Fruit fly (Drosophila melanogaster) whole organism, embryonic: ENCODE data around the gene Shal.
A peak's percentile ranks its signal among the peaks of the same experiment; 100 is the strongest.

Source experiments
- B-H1 ChIP-seq: fragments of 200-800 bp; sonication (Bioruptor generic); IDR thresholded peaks from 3 replicates; pipeline ENCODE4 v1.3.6; 2022; ENCODE audit warnings: missing biosample characterization, missing genetic modification characterization
- CG1024 ChIP-seq: fragments of 200-800 bp; sonication (Bioruptor generic); IDR thresholded peaks from 2 replicates; pipeline ENCODE4 v1.3.6; 2022; ENCODE audit warnings: missing biosample characterization, missing genetic modification characterization
- CG10274 ChIP-seq: fragments of 200-800 bp; sonication (Bioruptor generic); optimal IDR thresholded peaks from 3 replicates; lab custom pipeline; 2017; ENCODE audit warnings: missing biosample characterization, mild to moderate bottlenecking, missing genetic modification characterization
- CG12236 ChIP-seq: fragments of 200-800 bp; sonication (Bioruptor generic); optimal IDR thresholded peaks from 2 replicates; lab custom pipeline; 2016; ENCODE audit warnings: missing biosample characterization, missing genetic modification characterization
- CG12659 ChIP-seq: fragments of 200-800 bp; sonication (Bioruptor generic); optimal IDR thresholded peaks from 3 replicates; lab custom pipeline; 2017; ENCODE audit warnings: mild to moderate bottlenecking, missing biosample characterization, missing genetic modification reagents, missing genetic modification characterization
- CG12769 ChIP-seq: fragments of 200-800 bp; sonication (Bioruptor generic); optimal IDR thresholded peaks from 2 replicates; lab custom pipeline; 2019; ENCODE audit warnings: missing biosample characterization, mild to moderate bottlenecking, missing genetic modification characterization, moderate library complexity
- CG13287 ChIP-seq: fragments of 200-800 bp; sonication (Bioruptor generic); IDR thresholded peaks from 2 replicates; pipeline ENCODE4 v1.3.6; 2022; ENCODE audit warnings: missing biosample characterization, missing genetic modification characterization; ENCODE audit not compliant: partially characterized antibody
- CG13894 ChIP-seq: fragments of 200-800 bp; sonication (Bioruptor generic); optimal IDR thresholded peaks from 3 replicates; lab custom pipeline; 2018; ENCODE audit warnings: missing biosample characterization, mild to moderate bottlenecking, missing genetic modification characterization, moderate library complexity
- CG1529 ChIP-seq: fragments of 200-800 bp; sonication (Bioruptor generic); optimal IDR thresholded peaks from 3 replicates; lab custom pipeline; 2018; ENCODE audit warnings: missing biosample characterization, missing genetic modification characterization
- CG16813 ChIP-seq: fragments of 200-800 bp; sonication (Bioruptor generic); IDR thresholded peaks from 3 replicates; pipeline ENCODE4 v1.3.6; 2022; ENCODE audit warnings: missing biosample characterization, missing genetic modification characterization; ENCODE audit not compliant: partially characterized antibody
- CG18011 ChIP-seq: fragments of 200-800 bp; sonication (Bioruptor generic); optimal IDR thresholded peaks from 2 replicates; lab custom pipeline; 2017; ENCODE audit warnings: missing biosample characterization, missing genetic modification characterization, mild to moderate bottlenecking, moderate library complexity, missing genotype
- CG18262 ChIP-seq: fragments of 200-800 bp; optimal IDR thresholded peaks from 3 replicates; lab custom pipeline; 2019; ENCODE audit warnings: missing biosample characterization, mild to moderate bottlenecking, missing genetic modification characterization, moderate library complexity
- CG18619 ChIP-seq: fragments of 200-800 bp; sonication (Bioruptor generic); optimal IDR thresholded peaks from 3 replicates; lab custom pipeline; 2017; ENCODE audit warnings: missing biosample characterization, mild to moderate bottlenecking, missing genetic modification characterization
- CG18764 ChIP-seq: fragments of 200-800 bp; sonication (Bioruptor generic); optimal IDR thresholded peaks from 3 replicates; lab custom pipeline; 2016; ENCODE audit warnings: missing biosample characterization, missing genetic modification characterization
- CG2199 ChIP-seq: fragments of 200-800 bp; sonication (Bioruptor generic); IDR thresholded peaks from 3 replicates; pipeline ENCODE4 v1.3.6; 2022; ENCODE audit warnings: missing biosample characterization, missing genetic modification characterization
- CG30020 ChIP-seq: fragments of 200-800 bp; optimal IDR thresholded peaks from 2 replicates; lab custom pipeline; 2019; ENCODE audit warnings: missing biosample characterization, mild to moderate bottlenecking, missing genetic modification characterization, moderate library complexity
- CG30403 ChIP-seq: fragments of 200-800 bp; sonication (Bioruptor generic); optimal IDR thresholded peaks from 3 replicates; lab custom pipeline; 2016; ENCODE audit warnings: missing biosample characterization, missing genetic modification characterization
- CG3281 ChIP-seq: fragments of 200-800 bp; sonication (Bioruptor generic); optimal IDR thresholded peaks from 3 replicates; lab custom pipeline; 2017; ENCODE audit warnings: missing biosample characterization, mild to moderate bottlenecking, missing genetic modification characterization
- CG34224 ChIP-seq: fragments of 200-800 bp; sonication (Bioruptor generic); IDR thresholded peaks from 3 replicates; pipeline ENCODE4 v1.3.6; 2022; ENCODE audit warnings: missing biosample characterization, missing genetic modification characterization; ENCODE audit not compliant: partially characterized antibody
- CG4820 ChIP-seq: fragments of 200-800 bp; sonication (Bioruptor generic); optimal IDR thresholded peaks from 3 replicates; lab custom pipeline; 2016; ENCODE audit warnings: missing biosample characterization, missing genetic modification characterization
- CG6175 ChIP-seq: fragments of 200-800 bp; sonication (Bioruptor generic); IDR thresholded peaks from 3 replicates; pipeline ENCODE4 v1.3.6; 2022; ENCODE audit warnings: missing biosample characterization, missing genetic modification characterization
- CG6813 ChIP-seq: fragments of 200-800 bp; sonication (Bioruptor generic); optimal IDR thresholded peaks from 2 replicates; lab custom pipeline; 2017; ENCODE audit warnings: missing biosample characterization, missing genetic modification characterization, mild to moderate bottlenecking, moderate library complexity, missing genetic modification reagents
- CG8388 ChIP-seq: fragments of 200-800 bp; sonication (Bioruptor generic); optimal IDR thresholded peaks from 2 replicates; lab custom pipeline; 2019; ENCODE audit warnings: missing biosample characterization, mild to moderate bottlenecking, missing genetic modification characterization, moderate library complexity
- Camta ChIP-seq: fragments of 200-800 bp; sonication (Bioruptor generic); optimal IDR thresholded peaks from 2 replicates; lab custom pipeline; 2016; ENCODE audit warnings: missing biosample characterization, missing genetic modification characterization
- Dad ChIP-seq: fragments of 200-800 bp; sonication (Bioruptor generic); optimal IDR thresholded peaks from 3 replicates; lab custom pipeline; 2016; ENCODE audit warnings: missing biosample characterization, missing genetic modification characterization
- Dbx ChIP-seq: fragments of 200-800 bp; sonication (Bioruptor generic); IDR thresholded peaks from 3 replicates; pipeline ENCODE4 v1.3.6; 2022; ENCODE audit warnings: missing biosample characterization, missing genetic modification characterization
- Deaf1 ChIP-seq: fragments of 200-800 bp; optimal IDR thresholded peaks from 3 replicates; lab custom pipeline; 2019; ENCODE audit warnings: missing biosample characterization, mild to moderate bottlenecking, missing genetic modification characterization, moderate library complexity
- Dek ChIP-seq: fragments of 200-800 bp; sonication (Bioruptor generic); optimal IDR thresholded peaks from 3 replicates; lab custom pipeline; 2019; ENCODE audit warnings: missing biosample characterization, mild to moderate bottlenecking, missing genetic modification characterization, moderate library complexity
- Drgx ChIP-seq: fragments of 200-800 bp; sonication (Bioruptor generic); IDR thresholded peaks from 2 replicates; pipeline ENCODE4 v1.3.6; 2022; ENCODE audit warnings: missing biosample characterization, missing genetic modification characterization
- Elba2 ChIP-seq: fragments of 200-800 bp; sonication (Bioruptor generic); optimal IDR thresholded peaks from 3 replicates; lab custom pipeline; 2016; ENCODE audit warnings: missing biosample characterization, missing genetic modification characterization
- Ets65A ChIP-seq: fragments of 200-800 bp; sonication (Bioruptor generic); peaks from one replicate; lab custom pipeline; 2016; ENCODE audit warnings: missing biosample characterization, missing genetic modification characterization
- Ets97D ChIP-seq: fragments of 200-800 bp; sonication (Bioruptor generic); optimal IDR thresholded peaks from 3 replicates; lab custom pipeline; 2016; ENCODE audit warnings: missing biosample characterization, missing genetic modification characterization
- Lhr ChIP-seq: fragments of 200-800 bp; sonication (Bioruptor generic); optimal IDR thresholded peaks from 3 replicates; lab custom pipeline; 2017; ENCODE audit warnings: mild to moderate bottlenecking, missing biosample characterization, missing genetic modification reagents, missing genetic modification characterization
- Nf-YB ChIP-seq: fragments of 200-800 bp; sonication (Bioruptor generic); optimal IDR thresholded peaks from 3 replicates; lab custom pipeline; 2019; ENCODE audit warnings: missing biosample characterization, mild to moderate bottlenecking, missing genetic modification characterization, moderate library complexity
- Optix ChIP-seq: fragments of 200-800 bp; sonication (Bioruptor generic); IDR thresholded peaks from 3 replicates; pipeline ENCODE4 v1.3.6; 2022; ENCODE audit warnings: missing biosample characterization, missing genetic modification characterization
- Side ChIP-seq: fragments of 200-800 bp; sonication (Bioruptor generic); optimal IDR thresholded peaks from 2 replicates; lab custom pipeline; 2016; ENCODE audit warnings: missing biosample characterization, missing genetic modification characterization
- abd-A ChIP-seq: fragments of 200-800 bp; sonication (Bioruptor generic); optimal IDR thresholded peaks from 3 replicates; lab custom pipeline; 2019; ENCODE audit warnings: missing biosample characterization, mild to moderate bottlenecking, missing genetic modification characterization, moderate library complexity
- al ChIP-seq: fragments of 200-800 bp; sonication (Bioruptor generic); IDR thresholded peaks from 2 replicates; pipeline ENCODE4 v1.3.6; 2022; ENCODE audit warnings: missing biosample characterization, missing genetic modification characterization
- cato ChIP-seq: fragments of 200-800 bp; sonication (Bioruptor generic); optimal IDR thresholded peaks from 2 replicates; lab custom pipeline; 2016; ENCODE audit warnings: missing biosample characterization, missing genetic modification characterization, borderline replicate concordance
- cg ChIP-seq: fragments of 200-800 bp; sonication (Bioruptor generic); optimal IDR thresholded peaks from 3 replicates; lab custom pipeline; 2019; ENCODE audit warnings: missing biosample characterization, mild to moderate bottlenecking, missing genetic modification characterization, moderate library complexity
- chinmo ChIP-seq: fragments of 200-800 bp; sonication (Bioruptor generic); IDR thresholded peaks from 4 replicates; pipeline ENCODE4 v1.3.6; 2022; ENCODE audit warnings: missing biosample characterization, missing genetic modification characterization; ENCODE audit not compliant: partially characterized antibody
- dysf ChIP-seq: fragments of 200-800 bp; sonication (Bioruptor generic); IDR thresholded peaks from 3 replicates; pipeline ENCODE4 v1.3.6; 2022; ENCODE audit warnings: missing biosample characterization, missing genetic modification characterization
- gce ChIP-seq: fragments of 200-800 bp; sonication (Bioruptor generic); IDR thresholded peaks from 3 replicates; pipeline ENCODE4 v1.3.6; 2022; ENCODE audit warnings: missing biosample characterization, missing genetic modification characterization
- inv ChIP-seq: fragments of 200-800 bp; sonication (Bioruptor generic); IDR thresholded peaks from 2 replicates; pipeline ENCODE4 v1.3.6; 2022; ENCODE audit warnings: missing biosample characterization, missing genetic modification characterization; ENCODE audit not compliant: partially characterized antibody
- kah ChIP-seq: fragments of 200-800 bp; sonication (Bioruptor generic); optimal IDR thresholded peaks from 2 replicates; lab custom pipeline; 2018; ENCODE audit warnings: missing biosample characterization, mild to moderate bottlenecking, missing genetic modification characterization
- seq ChIP-seq: fragments of 200-800 bp; sonication (Bioruptor generic); IDR thresholded peaks from 2 replicates; pipeline ENCODE4 v1.3.6; 2022; ENCODE audit warnings: missing biosample characterization, missing genetic modification characterization
- so ChIP-seq: fragments of 200-800 bp; sonication (Bioruptor generic); IDR thresholded peaks from 3 replicates; pipeline ENCODE4 v1.3.6; 2022; ENCODE audit warnings: missing biosample characterization, missing genetic modification characterization
- unpg ChIP-seq: fragments of 200-800 bp; sonication (Bioruptor generic); optimal IDR thresholded peaks from 3 replicates; lab custom pipeline; 2018; ENCODE audit warnings: missing biosample characterization, mild to moderate bottlenecking, missing genetic modification characterization, moderate library complexity
- vvl ChIP-seq: fragments of 200-800 bp; sonication (Bioruptor generic); IDR thresholded peaks from 2 replicates; pipeline ENCODE4 v1.3.6; 2022; ENCODE audit warnings: missing biosample characterization, missing genetic modification characterization
- yki ChIP-seq: fragments of >200 bp; optimal IDR thresholded peaks from 3 replicates; lab custom pipeline; 2018

Gene Shal

dm6 chr3L:19568999-19569398, 15.4 kb downstream of the Shal start (continued):
- TF ChIP-seq CG10274: no peak
- no peak for TF ChIP-seq CG1024 (GFP tag; lab: Robert Waterston, UW)
- TF ChIP-seq abd-A (tag; lab: Kevin White, UChicago): no peak
- TF ChIP-seq inv: no peak
- peak; percentile 68; the same call in 1 of the 3 replicates for TF ChIP-seq CG2199 (GFP tag; lab: Robert Waterston, UW)
- TF ChIP-seq yki (lab: Kevin White, UChicago): no peak

dm6 chr3L:19566127-19566526, 18.2 kb downstream of the Shal start:
- TF ChIP-seq CG18764 (GFP tag; lab: Kevin White, UChicago): no peak
- no peak for TF ChIP-seq CG18262
- TF ChIP-seq CG12659: no peak
- TF ChIP-seq kah (GFP tag; lab: Kevin White, UChicago): no peak
- TF ChIP-seq Side (GFP tag; lab: Kevin White, UChicago): no peak
- peak; percentile 71; the same call in 1 of the 3 replicates for TF ChIP-seq CG2199 (GFP tag; lab: Robert Waterston, UW)
- no peak for TF ChIP-seq CG30020 (tag; lab: Kevin White, UChicago)
- no peak for TF ChIP-seq CG30403 (GFP tag; lab: Kevin White, UChicago)
- TF ChIP-seq Dek: no peak
- no peak for TF ChIP-seq unpg (GFP tag; lab: Kevin White, UChicago)
- no peak for TF ChIP-seq cg
- no peak for TF ChIP-seq CG4820
- peak; percentile 69; the same call in 1 of the 4 replicates for TF ChIP-seq chinmo
- TF ChIP-seq Nf-YB (GFP tag; lab: Kevin White, UChicago): peak; percentile 11
- TF ChIP-seq cato (GFP tag; lab: Kevin White, UChicago): no peak
- no peak for TF ChIP-seq Camta
- TF ChIP-seq Deaf1 (tag; lab: Kevin White, UChicago): peak; percentile 16
- no peak for TF ChIP-seq CG13287 (GFP tag; lab: Robert Waterston, UW)
- peak; percentile 100 for TF ChIP-seq CG13894
- TF ChIP-seq CG1529 (GFP tag; lab: Kevin White, UChicago): no peak
- no peak for TF ChIP-seq Drgx (GFP tag; lab: Robert Waterston, UW)
- TF ChIP-seq CG6175 (GFP tag; lab: Robert Waterston, UW): 0 out of 3 replicates have a peak, but pooled peaks have one; percentile 34
- TF ChIP-seq CG16813 (GFP tag; lab: Robert Waterston, UW): no peak
- no peak for TF ChIP-seq Optix (GFP tag; lab: Robert Waterston, UW)
- no peak for TF ChIP-seq Elba2 (GFP tag; lab: Kevin White, UChicago)
- no peak for TF ChIP-seq CG18011
- TF ChIP-seq vvl (GFP tag; lab: Robert Waterston, UW): peak; percentile 68
- TF ChIP-seq al (GFP tag; lab: Robert Waterston, UW): no peak
- TF ChIP-seq Dad (GFP tag; lab: Kevin White, UChicago): no peak
- TF ChIP-seq Ets97D (GFP tag; lab: Kevin White, UChicago): no peak
- no peak for TF ChIP-seq seq (GFP tag; lab: Robert Waterston, UW)
- no peak for TF ChIP-seq dysf (GFP tag; lab: Robert Waterston, UW)
- TF ChIP-seq Ets65A: peak; percentile 53
- no peak for TF ChIP-seq CG6813 (GFP tag; lab: Kevin White, UChicago)
- peak; percentile 24; the same call in 1 of the 3 replicates for TF ChIP-seq so
- TF ChIP-seq CG12769: peak; percentile 75
- 0 out of 3 replicates have a peak, but pooled peaks have one; percentile 37 for TF ChIP-seq Dbx (GFP tag; lab: Robert Waterston, UW)
- TF ChIP-seq gce (GFP tag; lab: Robert Waterston, UW): no peak
- TF ChIP-seq CG18619 (GFP tag; lab: Kevin White, UChicago): no peak
- no peak for TF ChIP-seq CG34224 (GFP tag; lab: Robert Waterston, UW)
- no peak for TF ChIP-seq B-H1 (GFP tag; lab: Robert Waterston, UW)
- TF ChIP-seq Lhr (GFP tag; lab: Kevin White, UChicago): no peak
- no peak for TF ChIP-seq CG3281 (GFP tag; lab: Kevin White, UChicago)
- TF ChIP-seq CG8388 (GFP tag; lab: Kevin White, UChicago): no peak
- no peak for TF ChIP-seq CG12236 (GFP tag; lab: Kevin White, UChicago)
